Worm (Caenorhabditis elegans) whole organism, young adult: Measurements from ENCODE around the gene dyf-2.

ENCODE experiments used
- F10E7.11 ChIP-seq: sonication (generic microtip); optimal IDR thresholded peaks from 2 replicates; lab custom pipeline; 2017; ENCODE audit warnings: mild to moderate bottlenecking, missing genetic modification characterization, moderate library complexity, missing compliant biosample characterization
- F22D6.2 ChIP-seq: sonication (generic microtip); optimal IDR thresholded peaks from 2 replicates; lab custom pipeline; 2016; ENCODE audit warnings: mild to moderate bottlenecking, missing genetic modification characterization, missing compliant biosample characterization
- F23B12.7 ChIP-seq: sonication (generic microtip); optimal IDR thresholded peaks from 2 replicates; lab custom pipeline; 2017; ENCODE audit warnings: missing genetic modification characterization, mild to moderate bottlenecking, missing compliant biosample characterization, antibody characterized with exemption, moderate library complexity; ENCODE audit not compliant: insufficient read depth
- F33H1.4 ChIP-seq: fragments of 200-800 bp; sonication (Bioruptor generic); IDR thresholded peaks from 2 replicates; pipeline ENCODE4 v1.3.6; 2022; ENCODE audit warnings: missing genetic modification reagents, missing genetic modification characterization, missing compliant biosample characterization
- F37B4.10 ChIP-seq: fragments of 200-800 bp; sonication (Bioruptor generic); IDR thresholded peaks from 2 replicates; pipeline ENCODE4 v1.3.6; 2022; ENCODE audit warnings: missing genetic modification characterization, missing compliant biosample characterization
- F52B5.7 ChIP-seq: sonication (generic microtip); optimal IDR thresholded peaks from 2 replicates; lab custom pipeline; 2016; ENCODE audit warnings: mild to moderate bottlenecking, missing genetic modification characterization, missing compliant biosample characterization
- F57A8.1 ChIP-seq: fragments of 200-800 bp; sonication (Bioruptor generic); optimal IDR thresholded peaks from 2 replicates; lab custom pipeline; 2018; ENCODE audit warnings: mild to moderate bottlenecking, missing genetic modification characterization, moderate library complexity, missing compliant biosample characterization
- F57C9.4 ChIP-seq: sonication (generic microtip); optimal IDR thresholded peaks from 2 replicates; lab custom pipeline; 2017; ENCODE audit warnings: mild to moderate bottlenecking, missing genetic modification characterization, missing compliant biosample characterization
- K12H6.12 ChIP-seq: fragments of 200-800 bp; sonication (Bioruptor generic); optimal IDR thresholded peaks from 2 replicates; lab custom pipeline; 2018; ENCODE audit warnings: mild to moderate bottlenecking, missing genetic modification characterization, missing compliant biosample characterization
- Y53G8AR.9 ChIP-seq: fragments of 200-800 bp; sonication (Bioruptor generic); conservative IDR thresholded peaks from 2 replicates; pipeline ENCODE4 v1.3.6; 2022; ENCODE audit warnings: missing genetic modification reagents, missing genetic modification characterization, missing compliant biosample characterization
- ZK185.1 ChIP-seq: sonication (generic microtip); optimal IDR thresholded peaks from 2 replicates; lab custom pipeline; 2016; ENCODE audit warnings: mild to moderate bottlenecking, missing genetic modification characterization, missing compliant biosample characterization; ENCODE audit not compliant: poor library complexity, severe bottlenecking
- attf-3 ChIP-seq: fragments of 200-800 bp; sonication (Bioruptor generic); conservative IDR thresholded peaks from 2 replicates; pipeline ENCODE4 v1.3.6; 2022; ENCODE audit warnings: missing genetic modification reagents, missing genetic modification characterization, missing compliant biosample characterization
- attf-5 ChIP-seq: fragments of 200-800 bp; sonication (Bioruptor generic); optimal IDR thresholded peaks from 2 replicates; lab custom pipeline; 2018; ENCODE audit warnings: mild to moderate bottlenecking, missing genetic modification characterization, missing compliant biosample characterization
- bed-2 ChIP-seq: fragments of 200-800 bp; sonication (Bioruptor generic); IDR thresholded peaks from 2 replicates; pipeline ENCODE4 v1.3.6; 2022; ENCODE audit warnings: missing genetic modification reagents, missing genetic modification characterization, missing compliant biosample characterization
- ccch-3 ChIP-seq: fragments of 200-800 bp; sonication (Bioruptor generic); optimal IDR thresholded peaks from 2 replicates; lab custom pipeline; 2018; ENCODE audit warnings: mild to moderate bottlenecking, missing genetic modification characterization, missing compliant biosample characterization
- cebp-2 ChIP-seq: fragments of 200-800 bp; sonication (Bioruptor generic); IDR thresholded peaks from 2 replicates; pipeline ENCODE4 v1.3.6; 2022; ENCODE audit warnings: missing genetic modification characterization, missing compliant biosample characterization
- ceh-100 ChIP-seq: fragments of 200-800 bp; sonication (Bioruptor generic); IDR thresholded peaks from 2 replicates; pipeline ENCODE4 v1.3.6; 2022; ENCODE audit warnings: missing genetic modification reagents, missing genetic modification characterization, missing compliant biosample characterization
- ceh-40 ChIP-seq: fragments of 200-800 bp; sonication (Bioruptor generic); IDR thresholded peaks from 2 replicates; pipeline ENCODE4 v1.3.6; 2022; ENCODE audit warnings: missing genetic modification characterization, missing compliant biosample characterization
- ceh-91 ChIP-seq: fragments of 200-800 bp; sonication (Bioruptor generic); IDR thresholded peaks from 2 replicates; pipeline ENCODE4 v1.3.6; 2022; ENCODE audit warnings: missing genetic modification reagents, missing genetic modification characterization, missing compliant biosample characterization
- egl-18 ChIP-seq: fragments of 200-800 bp; sonication (Bioruptor generic); IDR thresholded peaks from 2 replicates; pipeline ENCODE4 v1.3.6; 2022; ENCODE audit warnings: missing genetic modification reagents, missing genetic modification characterization, missing compliant biosample characterization
- egrh-3 ChIP-seq: fragments of 200-800 bp; sonication (Bioruptor generic); IDR thresholded peaks from 2 replicates; pipeline ENCODE4 v1.3.6; 2022; ENCODE audit warnings: missing genetic modification reagents, missing genetic modification characterization, missing compliant biosample characterization
- ekl-4 ChIP-seq: fragments of 200-800 bp; sonication (Bioruptor generic); IDR thresholded peaks from 2 replicates; pipeline ENCODE4 v1.3.6; 2022; ENCODE audit warnings: missing genetic modification reagents, missing genetic modification characterization, missing compliant biosample characterization
- gei-17 ChIP-seq: fragments of 200-800 bp; sonication (Bioruptor generic); optimal IDR thresholded peaks from 2 replicates; lab custom pipeline; 2018; ENCODE audit warnings: mild to moderate bottlenecking, missing genetic modification characterization, missing compliant biosample characterization
- hlh-12 ChIP-seq: sonication (generic microtip); optimal IDR thresholded peaks from 2 replicates; lab custom pipeline; 2016; ENCODE audit warnings: missing genetic modification characterization, missing compliant biosample characterization
- hmg-20 ChIP-seq: fragments of 200-800 bp; sonication (Bioruptor generic); IDR thresholded peaks from 2 replicates; pipeline ENCODE4 v1.3.6; 2022; ENCODE audit warnings: missing genetic modification reagents, missing genetic modification characterization, missing compliant biosample characterization
- lin-26 ChIP-seq: fragments of 200-800 bp; sonication (Bioruptor generic); IDR thresholded peaks from 2 replicates; pipeline ENCODE4 v1.3.6; 2022; ENCODE audit warnings: missing genetic modification reagents, missing genetic modification characterization, missing compliant biosample characterization
- lin-54 ChIP-seq: fragments of 200-800 bp; sonication (Bioruptor generic); optimal IDR thresholded peaks from 2 replicates; lab custom pipeline; 2018; ENCODE audit warnings: mild to moderate bottlenecking, missing genetic modification characterization, missing compliant biosample characterization
- madf-3 ChIP-seq: fragments of 200-800 bp; sonication (Bioruptor generic); IDR thresholded peaks from 2 replicates; pipeline ENCODE4 v1.3.6; 2022; ENCODE audit warnings: missing genetic modification reagents, missing genetic modification characterization, missing compliant biosample characterization
- madf-6 ChIP-seq: fragments of 200-800 bp; sonication (Bioruptor generic); IDR thresholded peaks from 2 replicates; pipeline ENCODE4 v1.3.6; 2022; ENCODE audit warnings: missing genetic modification reagents, missing genetic modification characterization, missing compliant biosample characterization
- madf-8 ChIP-seq: fragments of 200-800 bp; sonication (Bioruptor generic); conservative IDR thresholded peaks from 2 replicates; pipeline ENCODE4 v1.3.6; 2022; ENCODE audit warnings: missing genetic modification reagents, missing genetic modification characterization, missing compliant biosample characterization
- mel-28 ChIP-seq: sonication (generic microtip); optimal IDR thresholded peaks from 2 replicates; lab custom pipeline; 2016; ENCODE audit warnings: borderline replicate concordance, mild to moderate bottlenecking, missing genetic modification characterization, missing compliant biosample characterization
- mes-4 ChIP-seq: sonication (generic microtip); optimal IDR thresholded peaks from 2 replicates; lab custom pipeline; 2016; ENCODE audit warnings: missing genotype, missing genetic modification characterization, missing compliant biosample characterization
- nfya-1 ChIP-seq: sonication (generic microtip); optimal IDR thresholded peaks from 2 replicates; lab custom pipeline; 2017; ENCODE audit warnings: antibody characterized with exemption, missing compliant biosample characterization, missing genetic modification characterization, borderline replicate concordance; ENCODE audit not compliant: insufficient read depth
- nfya-2 ChIP-seq: fragments of 200-800 bp; sonication (Bioruptor generic); IDR thresholded peaks from 2 replicates; pipeline ENCODE4 v1.3.6; 2022; ENCODE audit warnings: missing genetic modification reagents, missing genetic modification characterization, missing compliant biosample characterization
- nhr-120 ChIP-seq: fragments of 200-800 bp; sonication (Bioruptor generic); IDR thresholded peaks from 2 replicates; pipeline ENCODE4 v1.3.6; 2022; ENCODE audit warnings: missing genetic modification characterization, missing compliant biosample characterization
- nhr-90 ChIP-seq: sonication (generic microtip); optimal IDR thresholded peaks from 2 replicates; lab custom pipeline; 2016; ENCODE audit warnings: missing genotype, mild to moderate bottlenecking, missing genetic modification characterization, missing compliant biosample characterization
- pbrm-1 ChIP-seq: fragments of 200-800 bp; sonication (Bioruptor generic); IDR thresholded peaks from 2 replicates; pipeline ENCODE4 v1.3.6; 2022; ENCODE audit warnings: missing genetic modification reagents, missing genetic modification characterization, missing compliant biosample characterization
- pha-4 ChIP-seq: fragments of 150-350 bp; sonication (generic microtip); optimal IDR thresholded peaks from 2 replicates; lab custom pipeline; 2014; ENCODE audit warnings: missing biosample characterization, missing genetic modification reagents, missing genetic modification characterization
- snpc-1.3 ChIP-seq: sonication (generic microtip); optimal IDR thresholded peaks from 2 replicates; lab custom pipeline; 2017; ENCODE audit warnings: missing genetic modification characterization, mild to moderate bottlenecking, missing compliant biosample characterization, antibody characterized with exemption, moderate library complexity, missing genotype, missing genetic modification reagents; ENCODE audit not compliant: insufficient read depth
- snpc-3.4 ChIP-seq: sonication (generic microtip); optimal IDR thresholded peaks from 2 replicates; lab custom pipeline; 2017; ENCODE audit warnings: missing genetic modification characterization, mild to moderate bottlenecking, missing compliant biosample characterization, antibody characterized with exemption, moderate library complexity, missing genotype, missing genetic modification reagents
- sptf-2 ChIP-seq: fragments of 200-800 bp; sonication (Bioruptor generic); optimal IDR thresholded peaks from 2 replicates; lab custom pipeline; 2018; ENCODE audit warnings: mild to moderate bottlenecking, missing genetic modification characterization, missing compliant biosample characterization
- tlf-1 ChIP-seq: fragments of 200-800 bp; sonication (Bioruptor generic); optimal IDR thresholded peaks from 2 replicates; lab custom pipeline; 2018; ENCODE audit warnings: mild to moderate bottlenecking, missing genetic modification characterization, missing compliant biosample characterization
- unc-62 ChIP-seq: fragments of 150-350 bp; optimal IDR thresholded peaks from 2 replicates; lab custom pipeline; 2014; ENCODE audit warnings: missing biosample characterization, missing genetic modification reagents, missing genetic modification characterization
- zfh-2 ChIP-seq: fragments of 200-800 bp; sonication (Bioruptor generic); conservative IDR thresholded peaks from 2 replicates; pipeline ENCODE4 v1.3.6; 2022; ENCODE audit warnings: missing genetic modification reagents, missing genetic modification characterization, missing compliant biosample characterization
- zim-3 ChIP-seq: sonication (generic microtip); optimal IDR thresholded peaks from 2 replicates; lab custom pipeline; 2017; ENCODE audit warnings: mild to moderate bottlenecking, missing genetic modification characterization, moderate library complexity, missing compliant biosample characterization
- ztf-18 ChIP-seq: sonication (generic microtip); optimal IDR thresholded peaks from 2 replicates; lab custom pipeline; 2016; ENCODE audit warnings: missing genotype, mild to moderate bottlenecking, missing genetic modification characterization, missing compliant biosample characterization
- ztf-22 ChIP-seq: fragments of 200-800 bp; sonication (Bioruptor generic); optimal IDR thresholded peaks from 2 replicates; lab custom pipeline; 2018; ENCODE audit warnings: mild to moderate bottlenecking, missing genetic modification characterization, moderate library complexity, missing compliant biosample characterization
- ztf-25 ChIP-seq: fragments of 200-800 bp; sonication (Bioruptor generic); IDR thresholded peaks from 2 replicates; pipeline ENCODE4 v1.3.6; 2022; ENCODE audit warnings: missing genetic modification reagents, missing genetic modification characterization, missing compliant biosample characterization

The dyf-2 gene

ce11 chrIII:13643534-13643933 lies 42.7 kb downstream of the dyf-2 start, which contains the start of the genes drr-2 and set-16 (continued):
- TF ChIP-seq egrh-3 (GFP tag; lab: Robert Waterston, UW) (peak; percentile 71), sptf-2 (GFP tag; lab: Kevin White, UChicago) (no peak), unc-62 (GFP tag; lab: Kevin White, UChicago) (no peak), F37B4.10 (GFP tag; lab: Robert Waterston, UW) (peak; percentile 96; the same call in 1 of the 2 replicates), F52B5.7 (peak; percentile 81), ceh-91 (peak; percentile 98), zim-3 (tag; lab: Kevin White, UChicago) (peak; percentile 98), zfh-2 (GFP tag; lab: Robert Waterston, UW) (peak; percentile 98), ztf-25 (no peak), snpc-1.3 (peak; percentile 94), gei-17 (peak; percentile 93), lin-26 (GFP tag; lab: Robert Waterston, UW) (peak; percentile 93), egl-18 (GFP tag; lab: Robert Waterston, UW) (peak; percentile 93), pha-4 (peak; percentile 98), ZK185.1 (tag; lab: Kevin White, UChicago) (no peak), ztf-22 (GFP tag; lab: Kevin White, UChicago) (peak; percentile 94), cebp-2 (GFP tag; lab: Robert Waterston, UW) (peak; percentile 92; the same call in 1 of the 2 replicates), mes-4 (tag; lab: Kevin White, UChicago) (peak; percentile 71), ceh-40 (GFP tag; lab: Robert Waterston, UW) (no peak), F57C9.4 (peak; percentile 87), madf-3 (peak; percentile 98), ztf-18 (peak; percentile 85), tlf-1 (peak; percentile 100), madf-6 (peak; percentile 97), mel-28 (tag; lab: Kevin White, UChicago) (peak; percentile 85), snpc-3.4 (peak; percentile 94), ceh-100 (peak; percentile 90), pbrm-1 (GFP tag; lab: Robert Waterston, UW) (peak; percentile 100), madf-8 (GFP tag; lab: Robert Waterston, UW) (peak; percentile 88), nhr-90 (tag; lab: Kevin White, UChicago) (peak; percentile 87), hlh-12 (tag; lab: Kevin White, UChicago) (no peak), attf-3 (GFP tag; lab: Robert Waterston, UW) (peak; percentile 78), F33H1.4 (GFP tag; lab: Robert Waterston, UW) (peak; percentile 91), nhr-120 (GFP tag; lab: Robert Waterston, UW) (peak; percentile 95; the same call in 1 of the 2 replicates), bed-2 (GFP tag; lab: Robert Waterston, UW) (peak; percentile 80; the same call in 1 of the 2 replicates), nfya-2 (peak; percentile 91; the same call in 1 of the 2 replicates), Y53G8AR.9 (GFP tag; lab: Robert Waterston, UW) (peak; percentile 100), K12H6.12 (tag; lab: Kevin White, UChicago) (peak; percentile 99), ekl-4 (peak; percentile 99), nfya-1 (tag; lab: Kevin White, UChicago) (no peak), F10E7.11 (tag; lab: Kevin White, UChicago) (peak; percentile 58), F22D6.2 (tag; lab: Kevin White, UChicago) (peak; percentile 95), hmg-20 (peak; percentile 90), F57A8.1 (GFP tag; lab: Kevin White, UChicago) (peak; percentile 46), ccch-3 (GFP tag; lab: Kevin White, UChicago) (no peak), attf-5 (peak; percentile 100), F23B12.7 (tag; lab: Kevin White, UChicago) (peak; percentile 95), lin-54 (peak; percentile 99)
